Worm (Caenorhabditis elegans): ENCODE data around the gene M05D6.2.

ce11 chrII:8438791-8439287 is 29.1 kb upstream of the M05D6.2 start, which contains the start of gene lips-10:
- TF ChIP-seq nhr-11 (tag; optimal IDR thresholded peaks at IDR 0.05) (no peak), skn-1 (tag; optimal IDR thresholded peaks at IDR 0.05) (no peak), ama-1 (optimal IDR thresholded peaks at IDR 0.05) (no peak), unc-62 (GFP tag; optimal IDR thresholded peaks at IDR 0.05) (no peak), pqm-1 (tag; optimal IDR thresholded peaks at IDR 0.05) (no peak), lin-15B (tag; optimal IDR thresholded peaks at IDR 0.05) (no peak), ZK546.5 (tag; optimal IDR thresholded peaks at IDR 0.05) (no peak), ceh-82 (tag; optimal IDR thresholded peaks at IDR 0.05) (no peak), nhr-28 (tag; optimal IDR thresholded peaks at IDR 0.05) (no peak), nhr-237 (tag; optimal IDR thresholded peaks at IDR 0.05) (no peak), elt-2 (tag; optimal IDR thresholded peaks at IDR 0.05) (no peak), nhr-76 (tag; optimal IDR thresholded peaks at IDR 0.05) (no peak), ztf-4 (tag; optimal IDR thresholded peaks at IDR 0.05) (no peak), snpc-4 (tag; optimal IDR thresholded peaks at IDR 0.05) (no peak)
